Fruit fly (Drosophila melanogaster) whole organism, pupa: Measurements from ENCODE around the gene CG18281.

Experiments
- CG10348 ChIP-seq: fragments of 200-800 bp; sonication (Bioruptor generic); IDR thresholded peaks from 2 replicates; pipeline ENCODE4 v1.3.6; 2022; ENCODE audit warnings: missing biosample characterization, missing genetic modification characterization
- CG12605 ChIP-seq: fragments of 200-800 bp; sonication (Bioruptor generic); IDR thresholded peaks from 2 replicates; pipeline ENCODE4 v1.3.6; 2022; ENCODE audit warnings: missing biosample characterization, missing genetic modification characterization
- CG15710 ChIP-seq: fragments of 200-800 bp; sonication (Bioruptor generic); optimal IDR thresholded peaks from 2 replicates; lab custom pipeline; 2018; ENCODE audit warnings: missing biosample characterization, mild to moderate bottlenecking, missing genetic modification characterization, moderate library complexity
- CG17806 ChIP-seq: fragments of 200-800 bp; sonication (Bioruptor generic); optimal IDR thresholded peaks from 2 replicates; lab custom pipeline; 2018; ENCODE audit warnings: missing biosample characterization, mild to moderate bottlenecking, missing genetic modification characterization, moderate library complexity
- CG32121 ChIP-seq: fragments of 200-800 bp; sonication (Bioruptor generic); IDR thresholded peaks from 2 replicates; pipeline ENCODE4 v1.3.6; 2022; ENCODE audit warnings: missing biosample characterization, missing genetic modification characterization
- CG8301 ChIP-seq: fragments of 200-800 bp; sonication (Bioruptor generic); optimal IDR thresholded peaks from 2 replicates; lab custom pipeline; 2018; ENCODE audit warnings: missing biosample characterization, mild to moderate bottlenecking, missing genetic modification characterization
- Ets98B ChIP-seq: fragments of 200-800 bp; sonication (Bioruptor generic); IDR thresholded peaks from 2 replicates; pipeline ENCODE4 v1.3.6; 2022; ENCODE audit warnings: missing biosample characterization, missing genetic modification characterization
- Pif1A ChIP-seq: fragments of 200-800 bp; sonication (Bioruptor generic); optimal IDR thresholded peaks from 3 replicates; lab custom pipeline; 2016; ENCODE audit warnings: missing biosample characterization, missing genetic modification characterization
- Pif1B ChIP-seq: fragments of 200-800 bp; sonication (Bioruptor generic); optimal IDR thresholded peaks from 3 replicates; lab custom pipeline; 2016; ENCODE audit warnings: missing biosample characterization, missing genetic modification characterization
- Snoo ChIP-seq: fragments of 200-800 bp; sonication (Bioruptor generic); optimal IDR thresholded peaks from 3 replicates; lab custom pipeline; 2017; ENCODE audit warnings: missing biosample characterization, mild to moderate bottlenecking, missing genetic modification characterization, inconsistent platforms
- fd96Ca ChIP-seq: fragments of 200-800 bp; sonication (Bioruptor generic); IDR thresholded peaks from 3 replicates; pipeline ENCODE4 v1.3.6; 2022; ENCODE audit warnings: missing biosample characterization, missing genetic modification characterization
- gl ChIP-seq: fragments of 200-800 bp; sonication (Bioruptor generic); optimal IDR thresholded peaks from 2 replicates; lab custom pipeline; 2018; ENCODE audit warnings: missing biosample characterization, mild to moderate bottlenecking, missing genetic modification characterization
- rn ChIP-seq: fragments of 200-800 bp; sonication (Bioruptor generic); IDR thresholded peaks from 2 replicates; pipeline ENCODE4 v1.3.6; 2022; ENCODE audit warnings: missing biosample characterization, missing genetic modification characterization

- TF ChIP-seq CG15710 (tag; lab: Kevin White, UChicago) (no peak), CG17806 (tag; lab: Kevin White, UChicago) (no peak), fd96Ca (GFP tag; lab: Robert Waterston, UW) (no peak), Ets98B (GFP tag; lab: Robert Waterston, UW) (no peak), rn (no peak), Pif1A (GFP tag; lab: Kevin White, UChicago) (no peak), CG10348 (GFP tag; lab: Robert Waterston, UW) (no peak), CG32121 (0 out of 2 replicates have a peak, but pooled peaks have one; percentile 18), Pif1B (GFP tag; lab: Kevin White, UChicago) (no peak), gl (tag; lab: Kevin White, UChicago) (no peak), CG12605 (no peak), Snoo (no peak), CG8301 (tag; lab: Kevin White, UChicago) (no peak)
Observed at dm6 chr3L:20498204-20498603, 1.4 kb upstream of the CG18281 start.
